Fruit fly (Drosophila melanogaster): ENCODE results near the gene CG11975.

Gene CG11975

DNA sequence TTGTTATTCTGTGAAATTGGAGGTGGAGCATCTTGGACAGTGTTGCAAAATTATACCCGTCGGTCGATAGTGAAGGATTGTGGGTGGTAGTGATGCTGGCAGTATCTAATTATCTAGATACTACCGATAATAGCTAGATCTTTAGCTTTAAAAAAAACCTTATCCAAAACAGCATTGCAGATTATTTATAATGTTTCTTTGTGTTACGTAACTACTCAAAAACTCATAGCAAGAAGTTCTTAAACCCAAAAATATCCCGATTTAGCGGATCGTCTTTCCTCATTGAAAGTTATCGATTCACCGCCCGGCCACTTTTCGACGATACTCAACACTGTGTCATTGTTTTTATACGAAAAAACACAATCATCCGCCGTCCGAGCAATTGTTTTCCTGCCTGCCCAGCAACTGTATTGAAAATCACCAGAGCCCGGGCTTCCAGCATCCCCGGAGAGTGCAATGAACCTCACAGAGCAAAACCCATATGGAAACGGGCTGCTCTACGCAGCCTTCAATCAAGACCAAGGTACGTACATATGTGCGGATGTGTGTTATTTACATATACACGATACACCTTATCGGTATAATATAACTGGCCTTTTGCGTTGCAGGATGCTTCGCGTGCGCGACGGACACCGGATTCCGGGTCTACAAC is at the start of gene CG11975 (continued):
- TF ChIP-seq CG9139 (GFP tag; optimal IDR thresholded peaks at IDR 0.05): no peak
- peak; percentile 84 for TF ChIP-seq esn (GFP tag; optimal IDR thresholded peaks at IDR 0.05)
- peak; percentile 47 for TF ChIP-seq net (GFP tag; optimal IDR thresholded peaks at IDR 0.05)
- TF ChIP-seq Blimp-1 (GFP tag; optimal IDR thresholded peaks at IDR 0.05): no peak
- TF ChIP-seq Hr4 (GFP tag; optimal IDR thresholded peaks at IDR 0.05): no peak
- peak; percentile 61 for TF ChIP-seq CG34406 (GFP tag; optimal IDR thresholded peaks at IDR 0.05)
- TF ChIP-seq Sox102F (GFP tag; optimal IDR thresholded peaks at IDR 0.05): no peak
- peak; percentile 22 for TF ChIP-seq fd85E (GFP tag; optimal IDR thresholded peaks at IDR 0.05)
- TF ChIP-seq CG11294 (GFP tag; IDR thresholded peaks at IDR 0.05): 0 out of 2 replicates have a peak, but pooled peaks have one; percentile 21

DNA sequence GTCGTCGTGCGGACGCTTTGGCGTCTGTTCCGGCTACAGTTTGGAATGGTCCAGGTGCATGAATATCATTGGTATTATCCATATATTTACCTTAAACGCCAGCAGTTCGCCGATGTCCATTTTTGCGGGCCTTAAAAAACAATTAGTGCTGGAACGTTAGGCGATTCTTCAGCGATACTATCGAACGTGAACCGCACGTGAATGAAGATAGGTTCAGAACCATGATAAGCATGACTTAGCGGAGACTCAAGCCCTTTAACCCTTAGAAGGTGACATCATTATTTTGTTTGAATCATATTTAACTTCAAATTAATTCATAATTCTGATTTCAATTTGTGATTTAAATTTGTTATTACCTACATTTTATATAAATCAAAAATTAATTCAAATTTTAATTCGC is 48.2 kb upstream of the CG11975 start, which contains the start of gene CG11964:
Gene CG11964, minus strand, starts transcription at position 155 of the 400 bp plus-strand sequence.
- peak; percentile 3 for TF ChIP-seq Ets96B (tag; optimal IDR thresholded peaks at IDR 0.05)
- peak; percentile 37 for TF ChIP-seq Eip75B (GFP tag; optimal IDR thresholded peaks at IDR 0.05)
- no peak for TF ChIP-seq CG4318 (GFP tag; optimal IDR thresholded peaks at IDR 0.05)
- TF ChIP-seq CG6854 (GFP tag; optimal IDR thresholded peaks at IDR 0.05): no peak
- no peak for TF ChIP-seq CG11902 (GFP tag; optimal IDR thresholded peaks at IDR 0.05)
- TF ChIP-seq Lpt (GFP tag; optimal IDR thresholded peaks at IDR 0.05): no peak
- TF ChIP-seq CG34406 (GFP tag; optimal IDR thresholded peaks at IDR 0.05): no peak
- TF ChIP-seq Ets21C (GFP tag; optimal IDR thresholded peaks at IDR 0.05): peak; percentile 30
- TF ChIP-seq CG6808 (GFP tag; optimal IDR thresholded peaks at IDR 0.05): no peak
- TF ChIP-seq Eip93F (GFP tag; optimal IDR thresholded peaks at IDR 0.05): no peak
- TF ChIP-seq eg (GFP tag; IDR thresholded peaks at IDR 0.05): peak; percentile 11; the same call in 1 of the 3 replicates
- no peak for TF ChIP-seq CG8119 (GFP tag; IDR thresholded peaks at IDR 0.05)
- TF ChIP-seq svp (GFP tag): peak; percentile 44
- TF ChIP-seq Hr4 (GFP tag; optimal IDR thresholded peaks at IDR 0.05): peak; percentile 11
- no peak for TF ChIP-seq Sox102F (GFP tag; optimal IDR thresholded peaks at IDR 0.05)
- no peak for TF ChIP-seq Sox15 (GFP tag; optimal IDR thresholded peaks at IDR 0.05)
- TF ChIP-seq fd59A (GFP tag; optimal IDR thresholded peaks at IDR 0.05): no peak
- no peak for TF ChIP-seq CG11294 (GFP tag; IDR thresholded peaks at IDR 0.05)
- TF ChIP-seq Eip78C (GFP tag): peak; percentile 39
- TF ChIP-seq acj6 (GFP tag; optimal IDR thresholded peaks at IDR 0.05): peak; percentile 25
- no peak for TF ChIP-seq achi (GFP tag; optimal IDR thresholded peaks at IDR 0.05)
- peak; percentile 8; the same call in 1 of the 2 replicates for TF ChIP-seq Gug (GFP tag; IDR thresholded peaks at IDR 0.05)
- no peak for TF ChIP-seq CG16779 (tag; optimal IDR thresholded peaks at IDR 0.05)
- TF ChIP-seq dac (GFP tag; optimal IDR thresholded peaks at IDR 0.05): no peak
- TF ChIP-seq spab (GFP tag; optimal IDR thresholded peaks at IDR 0.05): no peak
- TF ChIP-seq CG1621 (tag; optimal IDR thresholded peaks at IDR 0.05): peak; percentile 1
- no peak for TF ChIP-seq salr (GFP tag; optimal IDR thresholded peaks at IDR 0.05)
- no peak for TF ChIP-seq CG6163 (GFP tag; IDR thresholded peaks at IDR 0.05)
- TF ChIP-seq net (GFP tag; optimal IDR thresholded peaks at IDR 0.05): no peak
- no peak for TF ChIP-seq CG32006 (GFP tag; optimal IDR thresholded peaks at IDR 0.05)
- peak; percentile 53 for TF ChIP-seq CG31627 (GFP tag; optimal IDR thresholded peaks at IDR 0.05)
- no peak for TF ChIP-seq CG11762 (GFP tag; optimal IDR thresholded peaks at IDR 0.05; ENCODE audit: insufficient read depth)
- peak; percentile 20 for TF ChIP-seq OdsH (GFP tag; optimal IDR thresholded peaks at IDR 0.05)
- no peak for TF ChIP-seq CG6792 (GFP tag; optimal IDR thresholded peaks at IDR 0.05)
- TF ChIP-seq Hr38 (GFP tag; optimal IDR thresholded peaks at IDR 0.05): no peak
- no peak for TF ChIP-seq CG10669 (GFP tag; optimal IDR thresholded peaks at IDR 0.05)
- peak; percentile 47 for TF ChIP-seq CG3032 (tag; optimal IDR thresholded peaks at IDR 0.05)
- peak; percentile 30 for TF ChIP-seq Met (GFP tag; optimal IDR thresholded peaks at IDR 0.05)
- TF ChIP-seq fd85E (GFP tag; optimal IDR thresholded peaks at IDR 0.05): no peak
- TF ChIP-seq topi (GFP tag; optimal IDR thresholded peaks at IDR 0.05): peak; percentile 48
- TF ChIP-seq Hr39 (GFP tag; optimal IDR thresholded peaks at IDR 0.05): no peak
- TF ChIP-seq vri (GFP tag; optimal IDR thresholded peaks at IDR 0.05): peak; percentile 5
- TF ChIP-seq CG6276 (GFP tag; optimal IDR thresholded peaks at IDR 0.05): no peak
- no peak for TF ChIP-seq ss (GFP tag; optimal IDR thresholded peaks at IDR 0.05)
- no peak for TF ChIP-seq CG15336 (GFP tag; IDR thresholded peaks at IDR 0.05)
- no peak for TF ChIP-seq CG10631 (GFP tag; optimal IDR thresholded peaks at IDR 0.05)

Measured in whole organism, prepupa.